Worm (Caenorhabditis elegans) whole organism, L1 larva: Measurements from ENCODE around the gene nape-1.

Experiments used
- aly-2 ChIP-seq: fragments of 150-350 bp; optimal IDR thresholded peaks from 2 replicates; lab custom pipeline; 2014; ENCODE audit warnings: missing biosample characterization, missing genetic modification characterization
- ceh-82 ChIP-seq, 3 experiments: fragments of 150-350 bp in 1 of 3; sonication (generic microtip) in 2 of 3; optimal IDR thresholded peaks; 2 replicates each; lab custom pipeline; 2014 to 2017; ENCODE audit warnings: missing biosample characterization in 3 of 3, missing genetic modification characterization in 3 of 3
- ceh-88 ChIP-seq: fragments of 200-800 bp; sonication (Bioruptor generic); IDR thresholded peaks from 2 replicates; pipeline ENCODE4 v1.3.6; 2022; ENCODE audit warnings: missing genetic modification characterization, missing compliant biosample characterization
- ces-1 ChIP-seq: fragments of 150-350 bp; optimal IDR thresholded peaks from 2 replicates; lab custom pipeline; 2014; ENCODE audit warnings: missing biosample characterization, missing genetic modification reagents, missing genetic modification characterization
- lin-35 ChIP-seq, 2 experiments: fragments of 150-350 bp; optimal IDR thresholded peaks; 2 replicates each; lab custom pipeline; 2014; ENCODE audit warnings: missing biosample characterization in 2 of 2, missing genetic modification characterization in 2 of 2, missing genetic modification reagents in 2 of 2
- nhr-11 ChIP-seq: fragments of 150-350 bp; optimal IDR thresholded peaks from 2 replicates; lab custom pipeline; 2014; ENCODE audit warnings: missing biosample characterization, missing genetic modification characterization
- nhr-237 ChIP-seq: fragments of 150-350 bp; optimal IDR thresholded peaks from 2 replicates; lab custom pipeline; 2014; ENCODE audit warnings: missing biosample characterization, missing genetic modification characterization
- nhr-76 ChIP-seq: sonication (generic microtip); optimal IDR thresholded peaks from 2 replicates; lab custom pipeline; 2017; ENCODE audit warnings: missing biosample characterization, missing genetic modification characterization
- nhr-84 ChIP-seq: sonication (generic microtip); optimal IDR thresholded peaks from 2 replicates; lab custom pipeline; 2017; ENCODE audit warnings: missing biosample characterization, missing genetic modification characterization
- rnt-1 ChIP-seq: sonication (generic microtip); optimal IDR thresholded peaks from 2 replicates; lab custom pipeline; 2016; ENCODE audit warnings: mild to moderate bottlenecking, missing genetic modification characterization, moderate library complexity, missing compliant biosample characterization
- unc-62 ChIP-seq: fragments of 150-350 bp; optimal IDR thresholded peaks from 2 replicates; lab custom pipeline; 2014; ENCODE audit warnings: missing biosample characterization, missing genetic modification reagents, missing genetic modification characterization
- ztf-11 ChIP-seq, 2 experiments: sonication (generic microtip); optimal IDR thresholded peaks; 2 replicates each; lab custom pipeline; 2016 to 2017; ENCODE audit warnings: missing genetic modification characterization in 2 of 2, missing biosample characterization in 1 of 2, missing compliant biosample characterization in 1 of 2

DNA sequence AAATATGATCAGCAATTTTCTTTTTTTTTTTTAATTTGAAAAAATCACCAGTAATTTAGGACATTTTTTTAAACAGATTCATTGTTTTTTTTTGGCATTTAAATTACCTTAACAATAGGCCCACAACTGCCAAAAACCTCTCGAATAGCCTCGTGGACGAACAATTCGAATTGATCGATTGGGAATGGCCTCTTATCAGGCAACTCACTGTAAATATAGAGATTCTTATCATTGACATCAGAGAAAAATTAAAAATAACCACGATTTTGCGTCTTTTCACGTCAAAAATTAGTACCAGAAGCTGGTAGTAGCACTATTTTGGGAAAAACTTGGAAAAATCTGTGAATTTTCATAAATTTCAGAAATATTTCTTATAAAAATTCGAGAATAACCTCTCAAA, 18.7 kb downstream of the nape-1 start:
- no peak for TF ChIP-seq ztf-11 (tag; optimal IDR thresholded peaks at IDR 0.05; lab: Kevin White, UChicago)
- no peak for TF ChIP-seq nhr-76
- TF ChIP-seq nhr-11 (tag; lab: Kevin White, UChicago), result no peak
- TF ChIP-seq ceh-88 (GFP tag; lab: Robert Waterston, UW), result no peak
- no peak for TF ChIP-seq rnt-1 (tag; lab: Kevin White, UChicago)
- TF ChIP-seq lin-35 (GFP tag; optimal IDR thresholded peaks at IDR 0.05; lab: Kevin White, UChicago), result no peak
- no peak for TF ChIP-seq nhr-84
- TF ChIP-seq nhr-237 (tag; lab: Kevin White, UChicago), result no peak
- no peak for TF ChIP-seq unc-62 (GFP tag; lab: Kevin White, UChicago)
- no peak for TF ChIP-seq ces-1 (GFP tag; lab: Kevin White, UChicago)
- TF ChIP-seq ceh-82 (tag; optimal IDR thresholded peaks at IDR 0.05; lab: Kevin White, UChicago), result no peak
- TF ChIP-seq aly-2, result no peak
